Worm (Caenorhabditis elegans): Measurements from ENCODE around the gene K12H6.6.

Gene K12H6.6

DNA sequence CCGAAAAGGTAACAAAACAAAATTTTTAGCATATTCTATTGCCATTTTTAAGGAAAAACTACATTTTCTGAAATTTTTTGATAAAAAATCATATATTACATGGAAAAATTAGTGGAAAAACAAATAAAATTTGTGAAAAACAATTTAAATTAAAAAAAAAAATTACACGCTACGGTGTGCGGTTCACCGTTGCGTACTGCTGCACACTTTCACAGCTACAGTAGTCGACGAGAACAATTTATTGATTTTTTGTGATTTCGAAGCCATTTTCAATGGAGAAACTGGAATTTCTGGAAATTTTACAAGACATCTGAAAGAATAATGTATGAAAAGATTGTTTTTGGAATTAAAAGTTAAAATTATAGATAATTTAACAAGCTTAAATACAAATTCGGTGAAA lies 16.0 kb downstream of the K12H6.6 start:
- TF ChIP-seq daf-12 (tag; optimal IDR thresholded peaks at IDR 0.05) (no peak), nhr-12 (tag; optimal IDR thresholded peaks at IDR 0.05) (no peak), unc-39 (tag; optimal IDR thresholded peaks at IDR 0.05) (no peak), fkh-2 (tag; optimal IDR thresholded peaks at IDR 0.05) (no peak), lsy-12 (tag; optimal IDR thresholded peaks at IDR 0.05) (no peak), skn-1 (tag; optimal IDR thresholded peaks at IDR 0.05) (no peak), nhr-23 (tag; optimal IDR thresholded peaks at IDR 0.05) (no peak), mml-1 (tag; optimal IDR thresholded peaks at IDR 0.05) (no peak)

DNA sequence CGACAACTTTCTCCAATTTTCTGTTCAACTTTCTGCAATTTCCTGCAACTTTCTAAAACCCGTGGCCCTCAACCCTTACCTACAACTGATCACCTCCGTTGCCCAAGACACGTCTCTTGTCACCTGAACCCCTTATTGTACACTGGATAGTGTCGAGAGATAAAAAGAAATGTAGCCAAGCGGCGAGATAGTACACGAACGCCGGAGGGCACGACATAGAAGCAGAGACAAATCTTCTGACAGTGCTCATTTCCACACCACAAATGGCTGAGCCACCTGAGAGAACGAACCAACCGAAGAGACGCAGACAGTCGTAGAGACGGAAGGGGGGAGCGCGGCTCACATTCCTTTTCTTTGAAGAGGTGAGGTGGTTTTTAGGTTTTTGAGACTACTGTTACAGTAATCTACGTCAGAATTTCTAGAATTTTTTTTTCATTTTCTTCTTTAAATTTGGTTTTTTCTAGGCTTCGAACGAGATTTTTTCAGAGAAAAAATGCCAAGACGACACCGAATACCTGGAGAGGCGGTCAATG lies 23.3 kb downstream of the K12H6.6 start, which contains the start of gene K12H6.12:
K12H6.12 (plus strand) TSS at position 483 of the 533 bp plus-strand sequence.
- TF ChIP-seq hmg-11 (tag; optimal IDR thresholded peaks at IDR 0.05) (peak; percentile 3), lin-39 (tag; optimal IDR thresholded peaks at IDR 0.05) (no peak), ceh-9 (tag; optimal IDR thresholded peaks at IDR 0.05) (no peak), nhr-11 (tag; optimal IDR thresholded peaks at IDR 0.05) (peak; percentile 34), pha-4 (tag; optimal IDR thresholded peaks at IDR 0.05) (peak; percentile 58)

DNA sequence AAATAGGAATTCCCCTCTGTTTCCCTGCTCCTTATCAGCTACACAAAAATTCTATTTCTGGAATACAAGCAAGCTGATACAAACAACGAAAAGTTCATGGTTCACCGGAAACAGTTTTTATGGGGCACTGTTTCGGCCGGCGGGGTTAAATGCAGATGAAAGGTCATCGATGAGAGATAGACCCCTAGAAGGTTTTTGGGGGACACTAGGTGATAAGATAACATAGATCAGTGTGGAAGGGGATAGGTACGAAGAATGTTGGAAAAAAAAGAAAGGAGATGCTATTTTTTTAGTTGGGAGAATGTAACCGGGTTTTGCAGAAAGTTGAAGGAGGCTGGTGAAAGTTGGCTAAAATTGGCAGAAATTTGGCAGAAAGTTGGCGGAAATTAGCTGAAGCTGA lies 25.5 kb downstream of the K12H6.6 start:
- no peak for TF ChIP-seq lin-39 (tag; optimal IDR thresholded peaks at IDR 0.05)
- no peak for TF ChIP-seq ceh-82 (tag; optimal IDR thresholded peaks at IDR 0.05)
- peak in 1 of 3 experiments; percentile 64 for TF ChIP-seq elt-3 (tag; optimal IDR thresholded peaks at IDR 0.05)
- peak; percentile 33 for TF ChIP-seq nhr-23 (tag; optimal IDR thresholded peaks at IDR 0.05)
- TF ChIP-seq nhr-77 (tag; optimal IDR thresholded peaks at IDR 0.05), result no peak
- no peak for TF ChIP-seq ceh-16 (tag; optimal IDR thresholded peaks at IDR 0.05)

DNA sequence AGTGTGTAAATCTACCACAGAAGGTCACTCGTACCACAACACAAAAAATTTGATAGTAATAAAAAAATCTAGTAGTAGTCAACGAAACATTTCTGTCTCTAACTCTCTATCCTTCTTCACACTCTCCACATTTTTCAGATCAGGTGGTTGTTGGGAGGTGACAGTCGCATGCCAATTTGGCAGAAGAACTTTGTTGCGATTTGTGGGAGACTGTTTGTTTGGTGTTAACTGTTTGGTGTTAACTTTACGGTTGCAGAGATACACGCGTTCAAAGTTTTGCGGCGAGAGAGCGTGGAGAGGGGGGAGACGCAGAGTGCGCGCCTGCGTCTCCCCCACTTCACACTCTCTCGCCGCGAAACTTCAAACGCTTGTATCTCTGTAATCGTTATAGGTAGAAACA lies 26.1 kb downstream of the K12H6.6 start:
- no peak for TF ChIP-seq ceh-9 (tag; optimal IDR thresholded peaks at IDR 0.05)
- TF ChIP-seq elt-2 (tag; optimal IDR thresholded peaks at IDR 0.05), result peak; percentile 8
- TF ChIP-seq pha-4 (tag; optimal IDR thresholded peaks at IDR 0.05), result peak; percentile 42

DNA sequence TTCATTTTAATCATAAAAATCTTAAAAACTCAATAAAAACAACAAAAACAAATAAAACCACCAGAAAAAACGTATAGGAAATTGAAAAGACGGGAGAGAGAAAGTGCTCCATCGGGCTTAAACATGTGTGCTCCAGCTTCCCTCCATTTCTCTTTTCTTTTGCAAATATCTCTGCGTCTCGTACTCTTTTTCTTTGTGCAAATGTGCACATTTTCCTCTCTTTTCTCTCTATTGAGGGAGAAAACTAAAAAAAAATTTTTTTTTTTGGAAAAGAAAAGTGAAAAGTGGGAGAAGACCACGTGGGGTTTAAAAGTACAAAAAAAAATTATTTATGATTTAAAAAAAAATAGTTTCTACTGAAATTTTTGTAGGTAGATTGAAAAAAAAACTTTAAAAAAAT lies 26.8 kb downstream of the K12H6.6 start:
- TF ChIP-seq fkh-10 (GFP tag; optimal IDR thresholded peaks at IDR 0.05) (no peak), nhr-77 (tag; optimal IDR thresholded peaks at IDR 0.05) (no peak), nhr-43 (tag; optimal IDR thresholded peaks at IDR 0.05; ENCODE audit: poor library complexity, severe bottlenecking) (no peak), elt-3 (tag; optimal IDR thresholded peaks at IDR 0.05) (no peak), lin-15B (tag; optimal IDR thresholded peaks at IDR 0.05) (peak; percentile 4), mdl-1 (tag; optimal IDR thresholded peaks at IDR 0.05) (no peak), pha-4 (tag; optimal IDR thresholded peaks at IDR 0.05) (peak; percentile 63), daf-12 (tag; optimal IDR thresholded peaks at IDR 0.05) (no peak), nfya-1 (tag; optimal IDR thresholded peaks at IDR 0.05; ENCODE audit: insufficient read depth) (peak; percentile 67), fkh-2 (tag; optimal IDR thresholded peaks at IDR 0.05) (no peak), R02D3.7 (tag; optimal IDR thresholded peaks at IDR 0.05) (no peak), nhr-12 (tag; optimal IDR thresholded peaks at IDR 0.05) (no peak), elt-1 (tag; optimal IDR thresholded peaks at IDR 0.05) (no peak)

DNA sequence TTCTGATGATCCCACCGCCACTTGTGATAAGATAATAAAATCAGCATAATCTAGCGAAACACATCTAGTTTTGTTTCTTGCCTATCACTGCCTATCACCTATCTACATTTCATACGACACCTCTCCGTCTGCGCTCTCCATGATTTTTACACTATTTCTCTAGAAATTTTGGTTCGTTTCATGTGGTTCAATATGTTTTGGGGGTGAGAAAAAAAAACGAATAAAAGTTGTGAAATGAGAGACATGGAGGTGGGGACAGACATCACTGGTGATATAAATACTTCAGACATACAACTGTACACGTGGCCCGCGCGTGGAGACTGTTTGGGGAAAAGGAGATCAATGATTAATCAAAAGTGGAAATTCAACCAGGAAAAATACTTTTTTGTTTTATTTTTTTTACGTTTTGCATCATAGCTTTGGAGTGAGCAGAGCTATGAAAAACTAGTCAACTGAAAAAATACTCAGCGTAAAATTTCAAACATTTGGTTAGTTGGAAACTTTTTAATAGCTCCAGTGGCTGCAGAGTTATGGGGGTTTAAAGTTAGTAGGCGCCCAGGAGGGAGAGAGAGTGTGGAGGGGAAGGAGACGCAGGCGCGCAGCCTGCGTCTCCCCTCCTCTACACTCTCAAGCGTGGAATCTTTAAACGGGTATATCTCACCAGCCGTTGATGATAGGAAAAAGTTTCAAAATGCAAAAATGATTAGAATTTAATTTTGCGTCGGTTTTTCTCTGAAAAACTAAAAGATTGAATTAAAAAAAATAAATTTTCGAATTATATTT lies 28.0 kb downstream of the K12H6.6 start:
- TF ChIP-seq ztf-4 (tag; optimal IDR thresholded peaks at IDR 0.05) (no peak), egl-27 (tag; optimal IDR thresholded peaks at IDR 0.05) (no peak), zag-1 (tag; optimal IDR thresholded peaks at IDR 0.05) (no peak), ceh-28 (tag; optimal IDR thresholded peaks at IDR 0.05) (no peak), nhr-25 (tag; optimal IDR thresholded peaks at IDR 0.05) (peak; percentile 18), elt-1 (tag; optimal IDR thresholded peaks at IDR 0.05) (no peak), nhr-237 (tag; optimal IDR thresholded peaks at IDR 0.05) (no peak), pha-4 (tag; optimal IDR thresholded peaks at IDR 0.05) (no peak), fkh-2 (tag; optimal IDR thresholded peaks at IDR 0.05) (no peak), tbx-2 (tag; optimal IDR thresholded peaks at IDR 0.05) (no peak), mml-1 (tag; optimal IDR thresholded peaks at IDR 0.05) (peak; percentile 37), nhr-43 (tag; optimal IDR thresholded peaks at IDR 0.05; ENCODE audit: poor library complexity, severe bottlenecking) (peak; percentile 15), aly-2 (tag; optimal IDR thresholded peaks at IDR 0.05) (no peak), fos-1 (tag; optimal IDR thresholded peaks at IDR 0.05) (no peak), nhr-67 (tag; optimal IDR thresholded peaks at IDR 0.05) (no peak), lsy-12 (tag; optimal IDR thresholded peaks at IDR 0.05) (no peak), fkh-10 (GFP tag; optimal IDR thresholded peaks at IDR 0.05) (no peak), ceh-9 (tag; optimal IDR thresholded peaks at IDR 0.05) (no peak), nhr-23 (tag; optimal IDR thresholded peaks at IDR 0.05) (no peak), mdl-1 (tag; optimal IDR thresholded peaks at IDR 0.05) (no peak), nfya-1 (tag; optimal IDR thresholded peaks at IDR 0.05; ENCODE audit: insufficient read depth) (no peak), lin-15B (tag; optimal IDR thresholded peaks at IDR 0.05) (no peak), ZK546.5 (tag; optimal IDR thresholded peaks at IDR 0.05) (no peak), lin-39 (tag; optimal IDR thresholded peaks at IDR 0.05) (no peak), sea-2 (GFP tag; optimal IDR thresholded peaks at IDR 0.05) (no peak), egl-5 (tag; optimal IDR thresholded peaks at IDR 0.05) (no peak), nhr-11 (tag; optimal IDR thresholded peaks at IDR 0.05) (no peak), ztf-11 (tag; optimal IDR thresholded peaks at IDR 0.05) (no peak)
